Fruit fly (Drosophila melanogaster) whole organism, embryonic: ENCODE results near the gene Chmp1.

Experiments used
- Abd-B ChIP-seq: fragments of 200-800 bp; sonication (Bioruptor generic); optimal IDR thresholded peaks from 2 replicates; lab custom pipeline; 2018; ENCODE audit warnings: missing biosample characterization, mild to moderate bottlenecking, missing genetic modification characterization, moderate library complexity
- BEAF-32 ChIP-seq: fragments of 200-800 bp; sonication (Bioruptor generic); optimal IDR thresholded peaks from 3 replicates; lab custom pipeline; 2017; ENCODE audit warnings: missing biosample characterization, missing genetic modification characterization, mild to moderate bottlenecking, moderate library complexity, missing genetic modification reagents
- Bgb ChIP-seq: fragments of 200-800 bp; sonication (Bioruptor generic); IDR thresholded peaks from 2 replicates; pipeline ENCODE4 v1.3.6; 2022; ENCODE audit warnings: missing biosample characterization, missing genetic modification characterization; ENCODE audit not compliant: partially characterized antibody
- BtbVII ChIP-seq: fragments of 200-800 bp; sonication (Bioruptor generic); optimal IDR thresholded peaks from 3 replicates; lab custom pipeline; 2017; ENCODE audit warnings: missing biosample characterization, mild to moderate bottlenecking, missing genetic modification characterization
- CG11504 ChIP-seq: fragments of 200-800 bp; sonication (Bioruptor generic); optimal IDR thresholded peaks from 3 replicates; lab custom pipeline; 2019; ENCODE audit warnings: missing biosample characterization, mild to moderate bottlenecking, missing genetic modification characterization, moderate library complexity
- CG12071 ChIP-seq: fragments of 200-800 bp; sonication (Bioruptor generic); optimal IDR thresholded peaks from 3 replicates; lab custom pipeline; 2018; ENCODE audit warnings: missing biosample characterization, mild to moderate bottlenecking, missing genetic modification characterization
- CG13287 ChIP-seq: fragments of 200-800 bp; sonication (Bioruptor generic); IDR thresholded peaks from 2 replicates; pipeline ENCODE4 v1.3.6; 2022; ENCODE audit warnings: missing biosample characterization, missing genetic modification characterization; ENCODE audit not compliant: partially characterized antibody
- CG14441 ChIP-seq: fragments of 200-800 bp; sonication (Bioruptor generic); IDR thresholded peaks from 2 replicates; pipeline ENCODE4 v1.3.6; 2022; ENCODE audit warnings: missing biosample characterization, missing genetic modification characterization
- CG15073 ChIP-seq: fragments of 200-800 bp; sonication (Bioruptor generic); optimal IDR thresholded peaks from 2 replicates; lab custom pipeline; 2016; ENCODE audit warnings: missing biosample characterization, missing genetic modification characterization
- CG15514 ChIP-seq: fragments of 200-800 bp; sonication (Bioruptor generic); optimal IDR thresholded peaks from 3 replicates; lab custom pipeline; 2017; ENCODE audit warnings: missing biosample characterization, missing genetic modification characterization, mild to moderate bottlenecking, moderate library complexity, missing genetic modification reagents
- CG17568 ChIP-seq: fragments of 200-800 bp; sonication (Bioruptor generic); optimal IDR thresholded peaks from 2 replicates; lab custom pipeline; 2018; ENCODE audit warnings: missing biosample characterization, mild to moderate bottlenecking, missing genetic modification characterization, moderate library complexity
- CG17912 ChIP-seq: fragments of 200-800 bp; sonication (Bioruptor generic); optimal IDR thresholded peaks from 2 replicates; lab custom pipeline; 2018; ENCODE audit warnings: missing biosample characterization, mild to moderate bottlenecking, missing genetic modification characterization
- CG1832 ChIP-seq: fragments of 200-800 bp; sonication (Bioruptor generic); optimal IDR thresholded peaks from 2 replicates; lab custom pipeline; 2017; ENCODE audit warnings: missing biosample characterization, mild to moderate bottlenecking, missing genetic modification characterization, inconsistent platforms
- CG3065 ChIP-seq: fragments of 200-800 bp; sonication (Bioruptor generic); optimal IDR thresholded peaks from 2 replicates; lab custom pipeline; 2016; ENCODE audit warnings: missing biosample characterization, missing genetic modification characterization
- CG32532 ChIP-seq: fragments of 200-800 bp; sonication (Bioruptor generic); IDR thresholded peaks from 2 replicates; pipeline ENCODE4 v1.3.6; 2022; ENCODE audit warnings: missing biosample characterization, missing genetic modification characterization
- CG32772 ChIP-seq: fragments of 200-800 bp; sonication (Bioruptor generic); IDR thresholded peaks from 2 replicates; pipeline ENCODE4 v1.3.6; 2022; ENCODE audit warnings: missing biosample characterization, missing genetic modification characterization
- CG5245 ChIP-seq: fragments of 200-800 bp; sonication (Bioruptor generic); optimal IDR thresholded peaks from 3 replicates; lab custom pipeline; 2016; ENCODE audit warnings: missing biosample characterization, missing genetic modification characterization
- CG7928 ChIP-seq: fragments of 200-800 bp; sonication (Bioruptor generic); optimal IDR thresholded peaks from 2 replicates; lab custom pipeline; 2017; ENCODE audit warnings: missing biosample characterization, mild to moderate bottlenecking, missing genetic modification characterization
- CG9797 ChIP-seq: fragments of 200-800 bp; sonication (Bioruptor generic); optimal IDR thresholded peaks from 3 replicates; lab custom pipeline; 2018; ENCODE audit warnings: missing biosample characterization, mild to moderate bottlenecking, missing genetic modification characterization
- CG9817 ChIP-seq: fragments of 200-800 bp; sonication (Bioruptor generic); optimal IDR thresholded peaks from 2 replicates; lab custom pipeline; 2018; ENCODE audit warnings: missing biosample characterization, mild to moderate bottlenecking, missing genetic modification characterization, moderate library complexity
- Chrac-16 ChIP-seq: fragments of 200-800 bp; sonication (Bioruptor generic); optimal IDR thresholded peaks from 3 replicates; lab custom pipeline; 2016; ENCODE audit warnings: missing biosample characterization, missing genetic modification characterization
- Doc3 ChIP-seq: fragments of 200-800 bp; sonication (Bioruptor generic); IDR thresholded peaks from 3 replicates; pipeline ENCODE4 v1.3.6; 2022; ENCODE audit warnings: missing biosample characterization, missing genetic modification characterization; ENCODE audit not compliant: partially characterized antibody
- HHEX ChIP-seq: fragments of 200-800 bp; sonication (Bioruptor generic); optimal IDR thresholded peaks from 3 replicates; lab custom pipeline; 2017; ENCODE audit warnings: missing biosample characterization, mild to moderate bottlenecking, missing genetic modification characterization, missing genetic modification reagents
- HLH54F ChIP-seq: fragments of 200-800 bp; sonication (Bioruptor generic); optimal IDR thresholded peaks from 3 replicates; lab custom pipeline; 2016; ENCODE audit warnings: missing biosample characterization, missing genetic modification characterization
- Hmx ChIP-seq: fragments of 200-800 bp; sonication (Bioruptor generic); optimal IDR thresholded peaks from 2 replicates; lab custom pipeline; 2016; ENCODE audit warnings: missing biosample characterization, missing genetic modification characterization
- Hr3 ChIP-seq: fragments of 200-800 bp; sonication (Bioruptor generic); optimal IDR thresholded peaks from 3 replicates; lab custom pipeline; 2016; ENCODE audit warnings: missing biosample characterization, missing genetic modification characterization
- Hsf ChIP-seq: fragments of 200-800 bp; sonication (Bioruptor generic); optimal IDR thresholded peaks from 3 replicates; lab custom pipeline; 2016; ENCODE audit warnings: missing biosample characterization, missing genetic modification characterization
- Med ChIP-seq: fragments of 200-800 bp; sonication (Bioruptor generic); peaks from one replicate; lab custom pipeline; 2016; ENCODE audit warnings: missing biosample characterization, missing genetic modification characterization, mild to moderate bottlenecking, inconsistent platforms, moderate library complexity
- Opbp ChIP-seq: fragments of 200-800 bp; sonication (Bioruptor generic); IDR thresholded peaks from 3 replicates; pipeline ENCODE4 v1.3.6; 2022; ENCODE audit warnings: missing biosample characterization, missing genetic modification characterization; ENCODE audit not compliant: partially characterized antibody
- Six4 ChIP-seq: fragments of 200-800 bp; sonication (Bioruptor generic); optimal IDR thresholded peaks from 2 replicates; lab custom pipeline; 2016; ENCODE audit warnings: missing biosample characterization, missing genetic modification characterization
- Sox102F ChIP-seq: fragments of 200-800 bp; sonication (Bioruptor generic); optimal IDR thresholded peaks from 2 replicates; lab custom pipeline; 2018; ENCODE audit warnings: missing biosample characterization, mild to moderate bottlenecking, missing genetic modification characterization, moderate library complexity
- Xrp1 ChIP-seq: fragments of 200-800 bp; sonication (Bioruptor generic); IDR thresholded peaks from 2 replicates; pipeline ENCODE4 v1.3.6; 2022; ENCODE audit warnings: missing biosample characterization, missing genetic modification characterization
- ac ChIP-seq: fragments of 200-800 bp; sonication (Bioruptor generic); optimal IDR thresholded peaks from 3 replicates; lab custom pipeline; 2017; ENCODE audit warnings: missing biosample characterization, mild to moderate bottlenecking, missing genetic modification characterization
- bcd ChIP-seq: fragments of 200-800 bp; sonication (Bioruptor generic); optimal IDR thresholded peaks from 2 replicates; lab custom pipeline; 2017; ENCODE audit warnings: missing biosample characterization, mild to moderate bottlenecking, missing genetic modification characterization
- dan ChIP-seq: fragments of 200-800 bp; sonication (Bioruptor generic); IDR thresholded peaks from 2 replicates; pipeline ENCODE4 v1.3.6; 2022; ENCODE audit warnings: missing biosample characterization, missing genetic modification characterization
- dysf ChIP-seq: fragments of 200-800 bp; sonication (Bioruptor generic); IDR thresholded peaks from 3 replicates; pipeline ENCODE4 v1.3.6; 2022; ENCODE audit warnings: missing biosample characterization, missing genetic modification characterization
- fd3F ChIP-seq: fragments of 200-800 bp; sonication (Bioruptor generic); optimal IDR thresholded peaks from 2 replicates; lab custom pipeline; 2018; ENCODE audit warnings: missing biosample characterization, mild to moderate bottlenecking, missing genetic modification characterization, moderate library complexity
- fru ChIP-seq: fragments of >200 bp; optimal IDR thresholded peaks from 2 replicates; lab custom pipeline; 2017
- ftz-f1 ChIP-seq: fragments of 200-800 bp; sonication (Bioruptor generic); optimal IDR thresholded peaks from 2 replicates; lab custom pipeline; 2016; ENCODE audit warnings: missing biosample characterization, missing genetic modification characterization
- gcm ChIP-seq: fragments of 200-800 bp; sonication (Bioruptor generic); optimal IDR thresholded peaks from 2 replicates; lab custom pipeline; 2019; ENCODE audit warnings: missing biosample characterization, mild to moderate bottlenecking, missing genetic modification characterization, moderate library complexity
- h ChIP-seq: fragments of >200 bp; optimal IDR thresholded peaks from 2 replicates; lab custom pipeline; 2017
- lbe ChIP-seq: fragments of 200-800 bp; sonication (Bioruptor generic); optimal IDR thresholded peaks from 2 replicates; lab custom pipeline; 2016; ENCODE audit warnings: missing biosample characterization, mild to moderate bottlenecking, missing genetic modification characterization
- lov ChIP-seq, 2 experiments: fragments of 200-800 bp in 1 of 2; fragments of >200 bp in 1 of 2; sonication (Bioruptor generic) in 1 of 2; IDR thresholded peaks in 1 of 2; optimal IDR thresholded peaks in 1 of 2; 2 replicates in 1 of 2; 3 replicates in 1 of 2; pipeline versions ENCODE4 v1.3.6 to Lab custom; 2017 to 2022; ENCODE audit warnings: missing biosample characterization in 1 of 2, missing genetic modification characterization in 1 of 2
- nmo ChIP-seq: fragments of 200-800 bp; sonication (Bioruptor generic); optimal IDR thresholded peaks from 2 replicates; lab custom pipeline; 2018; ENCODE audit warnings: missing biosample characterization, mild to moderate bottlenecking, missing genetic modification characterization, moderate library complexity
- pita ChIP-seq: fragments of 200-800 bp; sonication (Bioruptor generic); optimal IDR thresholded peaks from 2 replicates; lab custom pipeline; 2017; ENCODE audit warnings: missing biosample characterization, mild to moderate bottlenecking, missing genetic modification characterization
- sqz ChIP-seq: fragments of 200-800 bp; sonication (Bioruptor generic); optimal IDR thresholded peaks from 3 replicates; lab custom pipeline; 2018; ENCODE audit warnings: missing biosample characterization, mild to moderate bottlenecking, missing genetic modification characterization
- usp ChIP-seq: fragments of >200 bp; optimal IDR thresholded peaks from 2 replicates; lab custom pipeline; 2017; ENCODE audit warnings: missing biosample characterization, missing genetic modification characterization
- zen ChIP-seq: fragments of 200-800 bp; sonication (Bioruptor generic); optimal IDR thresholded peaks from 3 replicates; lab custom pipeline; 2018; ENCODE audit warnings: missing biosample characterization, mild to moderate bottlenecking, missing genetic modification characterization, moderate library complexity
- zen2 ChIP-seq: fragments of 200-800 bp; sonication (Bioruptor generic); IDR thresholded peaks from 3 replicates; pipeline ENCODE4 v1.3.6; 2022; ENCODE audit warnings: missing biosample characterization, missing genetic modification characterization; ENCODE audit not compliant: partially characterized antibody

The Chmp1 gene

dm6 chr3L:18681550-18682217, 2.2 kb downstream of the Chmp1 start, which contains the start of the genes Sgf11 and CG32202 (continued):
- TF ChIP-seq CG32772 (GFP tag; lab: Robert Waterston, UW) (peak; percentile 62), BtbVII (no peak), CG5245 (GFP tag; lab: Kevin White, UChicago) (peak; percentile 7), lov (optimal IDR thresholded peaks at IDR 0.05; lab: Kevin White, UChicago) (no peak), lov (GFP tag; IDR thresholded peaks at IDR 0.05; lab: Robert Waterston, UW) (no peak), bcd (GFP tag; lab: Kevin White, UChicago) (peak; percentile 55), Chrac-16 (GFP tag; lab: Kevin White, UChicago) (peak; percentile 40), Hsf (GFP tag; lab: Kevin White, UChicago) (peak; percentile 5), CG32532 (peak; percentile 64; the same call in 1 of the 2 replicates), pita (GFP tag; lab: Kevin White, UChicago) (no peak), CG9817 (tag; lab: Kevin White, UChicago) (peak; percentile 47), CG17912 (GFP tag; lab: Kevin White, UChicago) (no peak), dan (GFP tag; lab: Robert Waterston, UW) (no peak), CG1832 (GFP tag; lab: Kevin White, UChicago) (no peak), CG7928 (GFP tag; lab: Kevin White, UChicago) (no peak), CG13287 (0 out of 2 replicates have a peak, but pooled peaks have one; percentile 11), ftz-f1 (GFP tag; lab: Kevin White, UChicago) (no peak), zen2 (GFP tag; lab: Robert Waterston, UW) (no peak), CG11504 (tag; lab: Kevin White, UChicago) (peak; percentile 75), Med (GFP tag; lab: Kevin White, UChicago) (peak; percentile 71), CG15514 (GFP tag; lab: Kevin White, UChicago) (peak; percentile 99), Bgb (GFP tag; lab: Robert Waterston, UW) (no peak), fd3F (GFP tag; lab: Kevin White, UChicago) (peak; percentile 53), CG15073 (GFP tag; lab: Kevin White, UChicago) (no peak), HHEX (GFP tag; lab: Kevin White, UChicago) (peak; percentile 41), Doc3 (GFP tag; lab: Robert Waterston, UW) (no peak), dysf (GFP tag; lab: Robert Waterston, UW) (peak; percentile 49; the same call in 1 of the 3 replicates), HLH54F (GFP tag; lab: Kevin White, UChicago) (peak; percentile 22), gcm (GFP tag; lab: Kevin White, UChicago) (peak; percentile 47), usp (no peak), Sox102F (peak; percentile 70), Opbp (GFP tag; lab: Robert Waterston, UW) (no peak), CG14441 (GFP tag; lab: Robert Waterston, UW) (no peak), zen (tag; lab: Kevin White, UChicago) (peak; percentile 51), lbe (no peak), Hmx (GFP tag; lab: Kevin White, UChicago) (no peak), nmo (GFP tag; lab: Kevin White, UChicago) (peak; percentile 85), CG12071 (GFP tag; lab: Kevin White, UChicago) (no peak), Hr3 (GFP tag; lab: Kevin White, UChicago) (peak; percentile 76), fru (lab: Kevin White, UChicago) (no peak), ac (no peak), h (lab: Kevin White, UChicago) (no peak), CG3065 (GFP tag; lab: Kevin White, UChicago) (peak; percentile 33), BEAF-32 (GFP tag; lab: Kevin White, UChicago) (peak; percentile 34), Abd-B (GFP tag; lab: Kevin White, UChicago) (no peak), Six4 (GFP tag; lab: Kevin White, UChicago) (peak; percentile 6), CG9797 (GFP tag; lab: Kevin White, UChicago) (peak; percentile 29), CG17568 (GFP tag; lab: Kevin White, UChicago) (no peak), Xrp1 (GFP tag; lab: Robert Waterston, UW) (peak; percentile 56), sqz (no peak)
